Worm (Caenorhabditis elegans): ENCODE measurements around the gene Y43F8C.5.
A peak's percentile ranks its signal among the peaks of the same experiment; 100 is the strongest.

- TF ChIP-seq aly-2 (tag; optimal IDR thresholded peaks at IDR 0.05) (no peak), lin-39 (tag; optimal IDR thresholded peaks at IDR 0.05) (peak; percentile 94), hmg-11 (tag; optimal IDR thresholded peaks at IDR 0.05) (peak; percentile 90), lin-15B (tag; optimal IDR thresholded peaks at IDR 0.05) (peak; percentile 55), elt-2 (tag; optimal IDR thresholded peaks at IDR 0.05) (peak; percentile 64), zag-1 (tag; optimal IDR thresholded peaks at IDR 0.05) (no peak), nhr-28 (tag; optimal IDR thresholded peaks at IDR 0.05) (no peak), nhr-11 (tag; optimal IDR thresholded peaks at IDR 0.05) (peak; percentile 46), lsy-12 (tag; optimal IDR thresholded peaks at IDR 0.05) (peak; percentile 87)
Observed at ce11 chrV:19643015-19643414, 10.6 kb upstream of the Y43F8C.5 start.
